Fruit fly (Drosophila melanogaster): Measurements from ENCODE around the gene TpnC73F.

The TpnC73F gene

dm6 chr3L:17003251-17004171 lies 42.4 kb upstream of the TpnC73F start (continued):
- TF ChIP-seq woc (GFP tag; optimal IDR thresholded peaks at IDR 0.05) = no peak
- peak; percentile 41 for TF ChIP-seq OdsH (GFP tag; optimal IDR thresholded peaks at IDR 0.05)
- TF ChIP-seq psq (GFP tag; optimal IDR thresholded peaks at IDR 0.05) = no peak
- no peak for TF ChIP-seq CG9705 (GFP tag; optimal IDR thresholded peaks at IDR 0.05)
- TF ChIP-seq brk (GFP tag; optimal IDR thresholded peaks at IDR 0.05) = no peak

- peak; percentile 40 for TF ChIP-seq OdsH (GFP tag; optimal IDR thresholded peaks at IDR 0.05)
- peak; percentile 45 for TF ChIP-seq woc (GFP tag; optimal IDR thresholded peaks at IDR 0.05)
- TF ChIP-seq h (GFP tag; optimal IDR thresholded peaks at IDR 0.05) = peak; percentile 63
- TF ChIP-seq CG32264 (GFP tag; optimal IDR thresholded peaks at IDR 0.05) = no peak
- no peak for TF ChIP-seq Jra (GFP tag; optimal IDR thresholded peaks at IDR 0.05)
- no peak for TF ChIP-seq N (GFP tag; optimal IDR thresholded peaks at IDR 0.05)
- peak; percentile 76 for TF ChIP-seq fru (GFP tag; optimal IDR thresholded peaks at IDR 0.05)
- TF ChIP-seq foxo (GFP tag; optimal IDR thresholded peaks at IDR 0.05) = peak in 1 of 2 experiments; percentile 66
- peak; percentile 74 for TF ChIP-seq dmrt93B (GFP tag; optimal IDR thresholded peaks at IDR 0.05)
- TF ChIP-seq psq (GFP tag; optimal IDR thresholded peaks at IDR 0.05) = peak; percentile 30
- TF ChIP-seq sage (GFP tag; optimal IDR thresholded peaks at IDR 0.05) = no peak
- TF ChIP-seq Sp1 (GFP tag; optimal IDR thresholded peaks at IDR 0.05) = peak; percentile 66
- TF ChIP-seq HLH106 (tag; optimal IDR thresholded peaks at IDR 0.05) = peak; percentile 73
- peak; percentile 45 for TF ChIP-seq Hnf4 (GFP tag; optimal IDR thresholded peaks at IDR 0.05)
- TF ChIP-seq br (GFP tag; optimal IDR thresholded peaks at IDR 0.05) = peak; percentile 74
- peak; percentile 63 for TF ChIP-seq rgr (GFP tag; optimal IDR thresholded peaks at IDR 0.05)
- peak; percentile 70 for TF ChIP-seq sv (GFP tag; optimal IDR thresholded peaks at IDR 0.05)
- no peak for TF ChIP-seq CrebA (GFP tag; optimal IDR thresholded peaks at IDR 0.05; ENCODE audit: borderline replicate concordance)
- peak; percentile 74 for TF ChIP-seq ey (GFP tag; optimal IDR thresholded peaks at IDR 0.05)
Measured at dm6 chr3L:17004218-17004759, 41.6 kb upstream of the TpnC73F start.

- TF ChIP-seq OdsH (GFP tag; optimal IDR thresholded peaks at IDR 0.05) = peak; percentile 37
- peak; percentile 3 for TF ChIP-seq HLH106 (tag; optimal IDR thresholded peaks at IDR 0.05)
- no peak for TF ChIP-seq Jra (GFP tag; optimal IDR thresholded peaks at IDR 0.05)
Measured at dm6 chr3L:17004765-17005414, 41.0 kb upstream of the TpnC73F start.

dm6 chr3L:17005415-17005796 lies 40.5 kb upstream of the TpnC73F start:
- no peak for TF ChIP-seq OdsH (GFP tag; optimal IDR thresholded peaks at IDR 0.05)
- no peak for TF ChIP-seq dl (GFP tag; optimal IDR thresholded peaks at IDR 0.05; ENCODE audit: insufficient read depth in 1 of 2, partially characterized antibody in 2 of 2)
- no peak for TF ChIP-seq psq (GFP tag; optimal IDR thresholded peaks at IDR 0.05)
- no peak for TF ChIP-seq jim (GFP tag; optimal IDR thresholded peaks at IDR 0.05)
- TF ChIP-seq usp (GFP tag; optimal IDR thresholded peaks at IDR 0.05) = no peak
- TF ChIP-seq Rel (GFP tag; optimal IDR thresholded peaks at IDR 0.05) = no peak
- peak; percentile 24 for TF ChIP-seq Rel (tag; optimal IDR thresholded peaks at IDR 0.05)
- TF ChIP-seq sv (GFP tag; optimal IDR thresholded peaks at IDR 0.05) = no peak

- TF ChIP-seq rgr (GFP tag; optimal IDR thresholded peaks at IDR 0.05) (peak; percentile 28), h (GFP tag; optimal IDR thresholded peaks at IDR 0.05) (peak; percentile 46), ey (GFP tag; optimal IDR thresholded peaks at IDR 0.05) (no peak), Abd-B (GFP tag; optimal IDR thresholded peaks at IDR 0.05) (no peak), Hr83 (GFP tag; optimal IDR thresholded peaks at IDR 0.05; ENCODE audit: poor library complexity, severe bottlenecking) (peak; percentile 1), lola (GFP tag; optimal IDR thresholded peaks at IDR 0.05) (no peak), Rel (GFP tag; optimal IDR thresholded peaks at IDR 0.05) (no peak), Rel (tag; optimal IDR thresholded peaks at IDR 0.05) (peak; percentile 46), foxo (GFP tag; optimal IDR thresholded peaks at IDR 0.05) (peak in 1 of 2 experiments; percentile 14)
Measured at dm6 chr3L:17006250-17006693, 39.6 kb upstream of the TpnC73F start.
